Fruit fly (Drosophila melanogaster) whole organism, embryonic: ENCODE data around the gene CG5973.

Source experiments
- Aef1 ChIP-seq: fragments of 200-800 bp; sonication (Bioruptor generic); IDR thresholded peaks from 3 replicates; pipeline ENCODE4 v1.3.6; 2022; ENCODE audit warnings: missing biosample characterization, missing genetic modification characterization
- CG10543 ChIP-seq: fragments of 200-800 bp; sonication (Bioruptor generic); optimal IDR thresholded peaks from 3 replicates; lab custom pipeline; 2017; ENCODE audit warnings: missing biosample characterization, mild to moderate bottlenecking, missing genetic modification characterization, moderate library complexity
- CG11560 ChIP-seq: fragments of 200-800 bp; sonication (Bioruptor generic); IDR thresholded peaks from 3 replicates; pipeline ENCODE4 v1.3.6; 2022; ENCODE audit warnings: missing biosample characterization, missing genetic modification characterization
- CG11695 ChIP-seq: fragments of 200-800 bp; sonication (Bioruptor generic); IDR thresholded peaks from 3 replicates; pipeline ENCODE4 v1.3.6; 2022; ENCODE audit warnings: missing biosample characterization, missing genetic modification characterization
- CG12659 ChIP-seq: fragments of 200-800 bp; sonication (Bioruptor generic); optimal IDR thresholded peaks from 3 replicates; lab custom pipeline; 2017; ENCODE audit warnings: mild to moderate bottlenecking, missing biosample characterization, missing genetic modification reagents, missing genetic modification characterization
- CG17361 ChIP-seq: fragments of 200-800 bp; sonication (Bioruptor generic); IDR thresholded peaks from 3 replicates; pipeline ENCODE4 v1.3.6; 2022; ENCODE audit warnings: missing biosample characterization, missing genetic modification characterization
- CG1792 ChIP-seq: fragments of 200-800 bp; sonication (Bioruptor generic); optimal IDR thresholded peaks from 2 replicates; lab custom pipeline; 2016; ENCODE audit warnings: missing biosample characterization, missing genetic modification characterization
- CG2120 ChIP-seq: fragments of 200-800 bp; sonication (Bioruptor generic); optimal IDR thresholded peaks from 3 replicates; lab custom pipeline; 2016; ENCODE audit warnings: missing biosample characterization, missing genetic modification characterization
- CG2129 ChIP-seq: fragments of 200-800 bp; sonication (Bioruptor generic); IDR thresholded peaks from 2 replicates; pipeline ENCODE4 v1.3.6; 2022; ENCODE audit warnings: missing biosample characterization, missing genetic modification characterization; ENCODE audit not compliant: partially characterized antibody
- CG2199 ChIP-seq: fragments of 200-800 bp; sonication (Bioruptor generic); IDR thresholded peaks from 3 replicates; pipeline ENCODE4 v1.3.6; 2022; ENCODE audit warnings: missing biosample characterization, missing genetic modification characterization
- CG30020 ChIP-seq: fragments of 200-800 bp; optimal IDR thresholded peaks from 2 replicates; lab custom pipeline; 2019; ENCODE audit warnings: missing biosample characterization, mild to moderate bottlenecking, missing genetic modification characterization, moderate library complexity
- CG34376 ChIP-seq: fragments of 200-800 bp; sonication (Bioruptor generic); optimal IDR thresholded peaks from 2 replicates; lab custom pipeline; 2018; ENCODE audit warnings: missing biosample characterization, mild to moderate bottlenecking, missing genetic modification characterization
- CG4282 ChIP-seq: fragments of 200-800 bp; sonication (Bioruptor generic); optimal IDR thresholded peaks from 2 replicates; lab custom pipeline; 2016; ENCODE audit warnings: missing biosample characterization, missing genetic modification characterization
- CG4424 ChIP-seq: fragments of 200-800 bp; sonication (Bioruptor generic); optimal IDR thresholded peaks from 3 replicates; lab custom pipeline; 2016; ENCODE audit warnings: missing biosample characterization, missing genetic modification characterization
- CG5180 ChIP-seq: fragments of 200-800 bp; sonication (Bioruptor generic); optimal IDR thresholded peaks from 3 replicates; lab custom pipeline; 2017; ENCODE audit warnings: missing biosample characterization, missing genetic modification characterization, mild to moderate bottlenecking, moderate library complexity, missing genetic modification reagents
- CG7556 ChIP-seq: fragments of 200-800 bp; sonication (Bioruptor generic); optimal IDR thresholded peaks from 2 replicates; lab custom pipeline; 2017; ENCODE audit warnings: missing biosample characterization, mild to moderate bottlenecking, missing genetic modification characterization
- CG8281 ChIP-seq: fragments of 200-800 bp; sonication (Bioruptor generic); optimal IDR thresholded peaks from 2 replicates; lab custom pipeline; 2018; ENCODE audit warnings: missing biosample characterization, mild to moderate bottlenecking, missing genetic modification characterization, moderate library complexity
- CG8359 ChIP-seq: fragments of 200-800 bp; sonication (Bioruptor generic); optimal IDR thresholded peaks from 2 replicates; lab custom pipeline; 2017; ENCODE audit warnings: missing biosample characterization, mild to moderate bottlenecking, missing genetic modification characterization, borderline replicate concordance
- Doc2 ChIP-seq: fragments of 200-800 bp; sonication (Bioruptor generic); IDR thresholded peaks from 2 replicates; pipeline ENCODE4 v1.3.6; 2022; ENCODE audit warnings: missing biosample characterization, missing genetic modification characterization
- Ets97D ChIP-seq: fragments of 200-800 bp; sonication (Bioruptor generic); optimal IDR thresholded peaks from 3 replicates; lab custom pipeline; 2016; ENCODE audit warnings: missing biosample characterization, missing genetic modification characterization
- Hand ChIP-seq: fragments of 200-800 bp; sonication (Bioruptor generic); optimal IDR thresholded peaks from 2 replicates; lab custom pipeline; 2017; ENCODE audit warnings: mild to moderate bottlenecking, missing biosample characterization, missing genetic modification reagents, missing genetic modification characterization
- HmgD ChIP-seq: fragments of 200-800 bp; sonication (Bioruptor generic); optimal IDR thresholded peaks from 3 replicates; lab custom pipeline; 2016; ENCODE audit warnings: missing biosample characterization, missing genetic modification characterization
- Hmx ChIP-seq: fragments of 200-800 bp; sonication (Bioruptor generic); optimal IDR thresholded peaks from 2 replicates; lab custom pipeline; 2016; ENCODE audit warnings: missing biosample characterization, missing genetic modification characterization
- Hr39 ChIP-seq: fragments of >200 bp; optimal IDR thresholded peaks from 2 replicates; lab custom pipeline; 2017
- Lhr ChIP-seq: fragments of 200-800 bp; sonication (Bioruptor generic); optimal IDR thresholded peaks from 3 replicates; lab custom pipeline; 2017; ENCODE audit warnings: mild to moderate bottlenecking, missing biosample characterization, missing genetic modification reagents, missing genetic modification characterization
- MBD-R2 ChIP-seq: fragments of 200-800 bp; sonication (Bioruptor generic); IDR thresholded peaks from 2 replicates; pipeline ENCODE4 v1.3.6; 2022; ENCODE audit warnings: missing biosample characterization, missing genetic modification characterization
- Sox102F ChIP-seq: fragments of 200-800 bp; sonication (Bioruptor generic); optimal IDR thresholded peaks from 2 replicates; lab custom pipeline; 2018; ENCODE audit warnings: missing biosample characterization, mild to moderate bottlenecking, missing genetic modification characterization, moderate library complexity
- Tbp ChIP-seq: fragments of >200 bp; optimal IDR thresholded peaks from 2 replicates; lab custom pipeline; 2018; ENCODE audit warnings: missing biosample characterization, missing genetic modification characterization
- Xbp1 ChIP-seq: fragments of 200-800 bp; sonication (Bioruptor generic); optimal IDR thresholded peaks from 3 replicates; lab custom pipeline; 2016; ENCODE audit warnings: missing biosample characterization, mild to moderate bottlenecking, missing genetic modification characterization
- abd-A ChIP-seq: fragments of 200-800 bp; sonication (Bioruptor generic); optimal IDR thresholded peaks from 3 replicates; lab custom pipeline; 2019; ENCODE audit warnings: missing biosample characterization, mild to moderate bottlenecking, missing genetic modification characterization, moderate library complexity
- amos ChIP-seq: fragments of 200-800 bp; sonication (Bioruptor generic); IDR thresholded peaks from 2 replicates; pipeline ENCODE4 v1.3.6; 2022; ENCODE audit warnings: missing biosample characterization, missing genetic modification characterization; ENCODE audit not compliant: partially characterized antibody
- ara ChIP-seq: fragments of 200-800 bp; sonication (Bioruptor generic); IDR thresholded peaks from 2 replicates; pipeline ENCODE4 v1.3.6; 2022; ENCODE audit warnings: missing biosample characterization, missing genetic modification characterization
- ase ChIP-seq: fragments of 200-800 bp; sonication (Bioruptor generic); IDR thresholded peaks from 3 replicates; pipeline ENCODE4 v1.3.6; 2022; ENCODE audit warnings: missing biosample characterization, missing genetic modification characterization
- cg ChIP-seq: fragments of 200-800 bp; sonication (Bioruptor generic); optimal IDR thresholded peaks from 3 replicates; lab custom pipeline; 2019; ENCODE audit warnings: missing biosample characterization, mild to moderate bottlenecking, missing genetic modification characterization, moderate library complexity
- chinmo ChIP-seq: fragments of 200-800 bp; sonication (Bioruptor generic); IDR thresholded peaks from 4 replicates; pipeline ENCODE4 v1.3.6; 2022; ENCODE audit warnings: missing biosample characterization, missing genetic modification characterization; ENCODE audit not compliant: partially characterized antibody
- crc ChIP-seq: fragments of 200-800 bp; sonication (Bioruptor generic); optimal IDR thresholded peaks from 2 replicates; lab custom pipeline; 2016; ENCODE audit warnings: missing biosample characterization, missing genetic modification characterization
- danr ChIP-seq: fragments of 200-800 bp; sonication (Bioruptor generic); IDR thresholded peaks from 2 replicates; pipeline ENCODE4 v1.3.6; 2022; ENCODE audit warnings: missing biosample characterization, missing genetic modification characterization
- dmrt11E ChIP-seq: fragments of 200-800 bp; sonication (Bioruptor generic); optimal IDR thresholded peaks from 3 replicates; lab custom pipeline; 2018; ENCODE audit warnings: missing biosample characterization, mild to moderate bottlenecking, missing genetic modification characterization, moderate library complexity
- ind ChIP-seq: fragments of 200-800 bp; sonication (Bioruptor generic); optimal IDR thresholded peaks from 3 replicates; lab custom pipeline; 2016; ENCODE audit warnings: missing biosample characterization, missing genetic modification characterization
- jumu ChIP-seq: fragments of 200-800 bp; sonication (Bioruptor generic); optimal IDR thresholded peaks from 3 replicates; lab custom pipeline; 2016; ENCODE audit warnings: missing biosample characterization, missing genetic modification characterization
- kah ChIP-seq: fragments of 200-800 bp; sonication (Bioruptor generic); optimal IDR thresholded peaks from 2 replicates; lab custom pipeline; 2018; ENCODE audit warnings: missing biosample characterization, mild to moderate bottlenecking, missing genetic modification characterization
- knrl ChIP-seq: fragments of 200-800 bp; sonication (Bioruptor generic); IDR thresholded peaks from 3 replicates; pipeline ENCODE4 v1.3.6; 2022; ENCODE audit warnings: missing biosample characterization, missing genetic modification characterization; ENCODE audit not compliant: partially characterized antibody
- nmo ChIP-seq: fragments of 200-800 bp; sonication (Bioruptor generic); optimal IDR thresholded peaks from 2 replicates; lab custom pipeline; 2018; ENCODE audit warnings: missing biosample characterization, mild to moderate bottlenecking, missing genetic modification characterization, moderate library complexity
- pb ChIP-seq: fragments of 200-800 bp; sonication (Bioruptor generic); optimal IDR thresholded peaks from 3 replicates; lab custom pipeline; 2016; ENCODE audit warnings: missing biosample characterization, missing genetic modification characterization
- pros ChIP-seq: fragments of 200-800 bp; sonication (Bioruptor generic); optimal IDR thresholded peaks from 3 replicates; lab custom pipeline; 2019; ENCODE audit warnings: missing biosample characterization, mild to moderate bottlenecking, missing genetic modification characterization, moderate library complexity
- run ChIP-seq: fragments of 200-800 bp; sonication (Bioruptor generic); optimal IDR thresholded peaks from 3 replicates; lab custom pipeline; 2018; ENCODE audit warnings: missing biosample characterization, mild to moderate bottlenecking, missing genetic modification characterization
- sr ChIP-seq: fragments of 200-800 bp; sonication (Bioruptor generic); IDR thresholded peaks from 3 replicates; pipeline ENCODE4 v1.3.6; 2022; ENCODE audit warnings: missing biosample characterization, missing genetic modification characterization
- ttk ChIP-seq: fragments of 200-800 bp; sonication (Bioruptor generic); IDR thresholded peaks from 2 replicates; pipeline ENCODE4 v2.1.2; 2022; ENCODE audit warnings: missing biosample characterization, missing genetic modification characterization
- wor ChIP-seq: fragments of 200-800 bp; sonication (Bioruptor generic); IDR thresholded peaks from 2 replicates; pipeline ENCODE4 v1.3.6; 2022; ENCODE audit warnings: missing biosample characterization, missing genetic modification characterization

CG5973 gene

dm6 chr2L:7436492-7437324 lies 584 bp upstream of the CG5973 start (continued):
- TF ChIP-seq Sox102F (GFP tag; lab: Kevin White, UChicago) = peak; percentile 71
- TF ChIP-seq Xbp1 (GFP tag; lab: Kevin White, UChicago) = peak; percentile 14
- no peak for TF ChIP-seq Tbp (GFP tag; lab: Kevin White, UChicago)
- TF ChIP-seq ind (GFP tag; lab: Kevin White, UChicago) = peak; percentile 6
- TF ChIP-seq Lhr = peak; percentile 34
- TF ChIP-seq CG8281 (tag; lab: Kevin White, UChicago) = peak; percentile 66
- TF ChIP-seq wor (GFP tag; lab: Robert Waterston, UW) = peak; percentile 42
- peak; percentile 87 for TF ChIP-seq CG12659 (GFP tag; lab: Kevin White, UChicago)
- TF ChIP-seq knrl (GFP tag; lab: Robert Waterston, UW) = no peak
- TF ChIP-seq abd-A (tag; lab: Kevin White, UChicago) = no peak
- TF ChIP-seq pros (GFP tag; lab: Kevin White, UChicago) = no peak
- peak; percentile 92 for TF ChIP-seq CG10543 (GFP tag; lab: Kevin White, UChicago)
- peak; percentile 70; the same call in 2 of the 3 replicates for TF ChIP-seq CG11695 (GFP tag; lab: Robert Waterston, UW)
- TF ChIP-seq CG5180 (GFP tag; lab: Kevin White, UChicago) = peak; percentile 67
- peak; percentile 16 for TF ChIP-seq run (tag; lab: Kevin White, UChicago)
- no peak for TF ChIP-seq CG11560 (tag; lab: Robert Waterston, UW)
- peak; percentile 42; the same call in 2 of the 3 replicates for TF ChIP-seq CG17361 (GFP tag; lab: Robert Waterston, UW)
- TF ChIP-seq CG30020 = no peak
- peak; percentile 50; the same call in 1 of the 2 replicates for TF ChIP-seq ara (GFP tag; lab: Robert Waterston, UW)
- TF ChIP-seq jumu (GFP tag; lab: Kevin White, UChicago) = peak; percentile 27
- no peak for TF ChIP-seq cg (GFP tag; lab: Kevin White, UChicago)
- TF ChIP-seq CG1792 (GFP tag; lab: Kevin White, UChicago) = peak; percentile 80
- TF ChIP-seq CG4424 (GFP tag; lab: Kevin White, UChicago) = peak; percentile 45
- TF ChIP-seq kah = peak; percentile 6
- TF ChIP-seq chinmo = no peak
- no peak for TF ChIP-seq Doc2
- TF ChIP-seq dmrt11E = no peak
- peak; percentile 31; the same call in 1 of the 2 replicates for TF ChIP-seq ttk (GFP tag; lab: Robert Waterston, UW)
- TF ChIP-seq CG2129 (GFP tag; lab: Robert Waterston, UW) = no peak
- TF ChIP-seq HmgD (GFP tag; lab: Kevin White, UChicago) = peak; percentile 7
- no peak for TF ChIP-seq Hmx (GFP tag; lab: Kevin White, UChicago)
- no peak for TF ChIP-seq nmo (GFP tag; lab: Kevin White, UChicago)
- peak; percentile 47 for TF ChIP-seq crc (GFP tag; lab: Kevin White, UChicago)
- peak; percentile 44 for TF ChIP-seq pb (GFP tag; lab: Kevin White, UChicago)
- peak; percentile 93 for TF ChIP-seq CG34376
- no peak for TF ChIP-seq amos
- TF ChIP-seq MBD-R2 (GFP tag; lab: Robert Waterston, UW) = peak; percentile 60; the same call in 1 of the 2 replicates
- TF ChIP-seq Hr39 (lab: Kevin White, UChicago) = no peak
- peak; percentile 56 for TF ChIP-seq CG7556 (GFP tag; lab: Kevin White, UChicago)
- peak; percentile 19 for TF ChIP-seq Ets97D
- TF ChIP-seq CG2199 (GFP tag; lab: Robert Waterston, UW) = peak; percentile 46; the same call in 2 of the 3 replicates
- TF ChIP-seq CG8359 (GFP tag; lab: Kevin White, UChicago) = no peak
- no peak; the same call in 2 of the 3 replicates for TF ChIP-seq Aef1
- TF ChIP-seq CG4282 (GFP tag; lab: Kevin White, UChicago) = peak; percentile 52
- TF ChIP-seq ase (GFP tag; lab: Robert Waterston, UW) = peak; percentile 72; the same call in 2 of the 3 replicates
- peak; percentile 9 for TF ChIP-seq Hand
- TF ChIP-seq sr (GFP tag; lab: Robert Waterston, UW) = peak; percentile 81
- peak; percentile 78 for TF ChIP-seq CG2120 (GFP tag; lab: Kevin White, UChicago)
- TF ChIP-seq danr (GFP tag; lab: Robert Waterston, UW) = peak; percentile 69; the same call in 1 of the 2 replicates
